Worm (Caenorhabditis elegans): Measurements from ENCODE around the gene F40G12.10.
"Not testable (repeated sequence)": the region's sequence is repeated elsewhere in the genome, so short reads cannot be mapped to it uniquely, and the experiment has no call there.

DNA sequence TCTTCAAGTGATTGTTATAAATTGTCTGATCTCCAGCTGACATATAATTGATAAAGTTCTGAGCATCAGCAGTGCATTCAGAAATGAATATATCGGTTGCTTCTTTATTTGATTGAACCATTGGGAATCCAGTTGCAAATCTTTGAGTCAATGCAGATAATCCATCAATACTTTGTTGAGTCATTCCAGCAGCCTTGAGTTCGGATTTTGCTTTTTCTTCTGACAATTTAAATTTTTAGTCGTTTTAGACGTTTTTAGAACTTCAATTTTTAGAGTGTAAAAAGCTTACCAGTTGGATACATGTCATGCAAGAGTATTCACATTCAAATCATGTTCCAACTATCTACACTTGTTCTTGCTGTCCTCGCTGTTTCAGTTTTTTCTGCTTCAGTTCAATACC, 26.3 kb downstream of the F40G12.10 start, which contains the start of gene F14D7.14:
- TF ChIP-seq lin-15B (tag; optimal IDR thresholded peaks at IDR 0.05); jun-1 (tag; optimal IDR thresholded peaks at IDR 0.05); sptf-1 (tag; optimal IDR thresholded peaks at IDR 0.05); fos-1 (tag; optimal IDR thresholded peaks at IDR 0.05); lin-13 (GFP tag; optimal IDR thresholded peaks at IDR 0.05); pqm-1 (tag; optimal IDR thresholded peaks at IDR 0.05); nhr-237 (tag; optimal IDR thresholded peaks at IDR 0.05); unc-62 (GFP tag; optimal IDR thresholded peaks at IDR 0.05); ceh-82 (tag; optimal IDR thresholded peaks at IDR 0.05); ztf-11 (tag; optimal IDR thresholded peaks at IDR 0.05); zag-1 (tag; optimal IDR thresholded peaks at IDR 0.05); ztf-4 (tag; optimal IDR thresholded peaks at IDR 0.05); fkh-10 (GFP tag; optimal IDR thresholded peaks at IDR 0.05); sox-4 (tag; optimal IDR thresholded peaks at IDR 0.05): not testable (repeated sequence)
